Worm (Caenorhabditis elegans) whole organism, L1 larva: Measurements from ENCODE around the gene cku-70.

ENCODE experiments used
- C04F5.9 ChIP-seq: sonication (generic microtip); optimal IDR thresholded peaks from 2 replicates; lab custom pipeline; 2016; ENCODE audit warnings: missing genetic modification characterization, missing compliant biosample characterization
- C16A3.4 ChIP-seq: fragments of 150-350 bp; optimal IDR thresholded peaks from 2 replicates; lab custom pipeline; 2014; ENCODE audit warnings: missing biosample characterization, missing genetic modification characterization
- C34B4.2 ChIP-seq: sonication (generic microtip); optimal IDR thresholded peaks from 2 replicates; lab custom pipeline; 2017; ENCODE audit warnings: mild to moderate bottlenecking, missing genetic modification characterization, missing compliant biosample characterization
- aha-1 ChIP-seq: fragments of 150-350 bp; optimal IDR thresholded peaks from 2 replicates; lab custom pipeline; 2014; ENCODE audit warnings: missing biosample characterization, missing genetic modification characterization
- alr-1 ChIP-seq: fragments of 200-800 bp; sonication (Bioruptor generic); optimal IDR thresholded peaks from 2 replicates; lab custom pipeline; 2018; ENCODE audit warnings: borderline replicate concordance, mild to moderate bottlenecking, missing genetic modification characterization, missing compliant biosample characterization
- aly-2 ChIP-seq: fragments of 150-350 bp; optimal IDR thresholded peaks from 2 replicates; lab custom pipeline; 2014; ENCODE audit warnings: missing biosample characterization, missing genetic modification characterization
- ama-1 ChIP-seq: fragments of 150-350 bp; optimal IDR thresholded peaks from 2 replicates; lab custom pipeline; 2014
- blmp-1 ChIP-seq: fragments of 150-350 bp; optimal IDR thresholded peaks from 2 replicates; lab custom pipeline; 2014; ENCODE audit warnings: missing biosample characterization, missing genetic modification characterization
- ceh-63 ChIP-seq: fragments of 200-800 bp; sonication (Bioruptor generic); optimal IDR thresholded peaks from 2 replicates; lab custom pipeline; 2018; ENCODE audit warnings: mild to moderate bottlenecking, missing genetic modification characterization, missing compliant biosample characterization
- ceh-90 ChIP-seq: sonication (generic microtip); optimal IDR thresholded peaks from 2 replicates; lab custom pipeline; 2016; ENCODE audit warnings: missing genetic modification characterization, missing compliant biosample characterization
- elt-3 ChIP-seq, 6 experiments: fragments of 150-350 bp in 1 of 6; sonication (generic microtip); optimal IDR thresholded peaks; 2 replicates each; lab custom pipeline; 2017 to 2018; ENCODE audit warnings: missing biosample characterization in 6 of 6, missing genetic modification characterization in 6 of 6, inconsistent platforms in 1 of 6
- ets-5 ChIP-seq: fragments of 200-800 bp; sonication (Bioruptor generic); IDR thresholded peaks from 2 replicates; pipeline ENCODE4 v1.3.6; 2022; ENCODE audit warnings: missing genetic modification characterization, missing compliant biosample characterization
- fkh-10 ChIP-seq: sonication (generic microtip); optimal IDR thresholded peaks from 2 replicates; lab custom pipeline; 2017; ENCODE audit warnings: missing biosample characterization, missing genetic modification reagents, missing genetic modification characterization
- fkh-4 ChIP-seq: sonication (generic microtip); optimal IDR thresholded peaks from 2 replicates; lab custom pipeline; 2016; ENCODE audit warnings: missing compliant biosample characterization, missing genetic modification characterization, borderline replicate concordance
- fkh-8 ChIP-seq: sonication (generic microtip); optimal IDR thresholded peaks from 2 replicates; lab custom pipeline; 2016; ENCODE audit warnings: mild to moderate bottlenecking, missing genetic modification characterization, missing compliant biosample characterization
- grh-1 ChIP-seq: fragments of 200-800 bp; sonication (Bioruptor generic); IDR thresholded peaks from 2 replicates; pipeline ENCODE4 v1.3.6; 2022; ENCODE audit warnings: missing genetic modification reagents, missing genetic modification characterization, missing compliant biosample characterization
- hlh-17 ChIP-seq: fragments of 200-800 bp; sonication (Bioruptor generic); optimal IDR thresholded peaks from 2 replicates; lab custom pipeline; 2018; ENCODE audit warnings: missing genetic modification characterization, mild to moderate bottlenecking, missing compliant biosample characterization, moderate library complexity, borderline replicate concordance
- hlh-4 ChIP-seq: sonication (generic microtip); optimal IDR thresholded peaks from 2 replicates; lab custom pipeline; 2016; ENCODE audit warnings: mild to moderate bottlenecking, missing genetic modification characterization, missing compliant biosample characterization
- irx-1 ChIP-seq: sonication (generic microtip); optimal IDR thresholded peaks from 2 replicates; lab custom pipeline; 2016; ENCODE audit warnings: missing genetic modification characterization, missing compliant biosample characterization
- isw-1 ChIP-seq: fragments of 200-800 bp; sonication (Bioruptor generic); IDR thresholded peaks from 2 replicates; pipeline ENCODE4 v1.3.6; 2022; ENCODE audit warnings: missing genetic modification characterization, missing compliant biosample characterization
- jun-1 ChIP-seq: fragments of 150-350 bp; optimal IDR thresholded peaks from 2 replicates; lab custom pipeline; 2014; ENCODE audit warnings: missing biosample characterization, missing genetic modification reagents, missing genetic modification characterization
- lin-13 ChIP-seq: fragments of 150-350 bp; optimal IDR thresholded peaks from 2 replicates; lab custom pipeline; 2014; ENCODE audit warnings: missing biosample characterization, missing genetic modification reagents, missing genetic modification characterization
- lin-15B ChIP-seq: fragments of 150-350 bp; sonication (generic microtip); optimal IDR thresholded peaks from 3 replicates; lab custom pipeline; 2014; ENCODE audit warnings: missing biosample characterization, missing genetic modification characterization
- lir-3 ChIP-seq: sonication (generic microtip); optimal IDR thresholded peaks from 2 replicates; lab custom pipeline; 2016; ENCODE audit warnings: mild to moderate bottlenecking, missing genetic modification characterization, moderate library complexity, missing compliant biosample characterization; ENCODE audit not compliant: poor library complexity
- mab-9 ChIP-seq: fragments of 200-800 bp; sonication (Bioruptor generic); IDR thresholded peaks from 2 replicates; pipeline ENCODE4 v1.3.6; 2022; ENCODE audit warnings: missing genetic modification reagents, missing genetic modification characterization, missing compliant biosample characterization
- mep-1 ChIP-seq: fragments of 150-350 bp; optimal IDR thresholded peaks from 2 replicates; lab custom pipeline; 2014; ENCODE audit warnings: missing biosample characterization, missing genetic modification characterization
- nhr-19 ChIP-seq: fragments of 200-800 bp; sonication (Bioruptor generic); conservative IDR thresholded peaks from 2 replicates; pipeline ENCODE4 v1.3.6; 2022; ENCODE audit warnings: missing genetic modification characterization, missing compliant biosample characterization
- nhr-47 ChIP-seq: sonication (generic microtip); optimal IDR thresholded peaks from 2 replicates; lab custom pipeline; 2016; ENCODE audit warnings: mild to moderate bottlenecking, missing genetic modification characterization, moderate library complexity, missing compliant biosample characterization
- nhr-90 ChIP-seq: sonication (generic microtip); optimal IDR thresholded peaks from 2 replicates; lab custom pipeline; 2016; ENCODE audit warnings: mild to moderate bottlenecking, missing genetic modification characterization, missing compliant biosample characterization; ENCODE audit not compliant: poor library complexity
- pax-3 ChIP-seq: fragments of 200-800 bp; sonication (Bioruptor generic); optimal IDR thresholded peaks from 2 replicates; lab custom pipeline; 2018; ENCODE audit warnings: mild to moderate bottlenecking, missing genetic modification characterization, moderate library complexity, missing compliant biosample characterization
- pqm-1 ChIP-seq: sonication (generic microtip); optimal IDR thresholded peaks from 3 replicates; lab custom pipeline; 2017; ENCODE audit warnings: missing biosample characterization, missing genetic modification characterization
- skn-1 ChIP-seq: fragments of 150-350 bp; optimal IDR thresholded peaks from 2 replicates; lab custom pipeline; 2014; ENCODE audit warnings: missing biosample characterization, missing genetic modification characterization
- snpc-4 ChIP-seq: fragments of 150-350 bp; optimal IDR thresholded peaks from 2 replicates; lab custom pipeline; 2014; ENCODE audit warnings: missing biosample characterization, missing genetic modification characterization
- snu-23 ChIP-seq: sonication (generic microtip); optimal IDR thresholded peaks from 2 replicates; lab custom pipeline; 2016; ENCODE audit warnings: missing genetic modification characterization, missing compliant biosample characterization
- sptf-1 ChIP-seq: fragments of 150-350 bp; optimal IDR thresholded peaks from 2 replicates; lab custom pipeline; 2014; ENCODE audit warnings: missing biosample characterization, missing genetic modification characterization
- sup-37 ChIP-seq: fragments of 200-800 bp; sonication (Bioruptor generic); optimal IDR thresholded peaks from 2 replicates; lab custom pipeline; 2018; ENCODE audit warnings: mild to moderate bottlenecking, missing genetic modification characterization, missing compliant biosample characterization
- swsn-7 ChIP-seq: sonication (generic microtip); optimal IDR thresholded peaks from 2 replicates; lab custom pipeline; 2016; ENCODE audit warnings: missing genetic modification characterization, missing compliant biosample characterization
- unc-130 ChIP-seq: fragments of 150-350 bp; optimal IDR thresholded peaks from 2 replicates; lab custom pipeline; 2017; ENCODE audit warnings: missing biosample characterization, missing genetic modification characterization, inconsistent platforms
- unc-30 ChIP-seq: sonication (generic microtip); optimal IDR thresholded peaks from 2 replicates; lab custom pipeline; 2017; ENCODE audit warnings: missing biosample characterization, missing genetic modification characterization
- unc-62 ChIP-seq: fragments of 150-350 bp; optimal IDR thresholded peaks from 2 replicates; lab custom pipeline; 2014; ENCODE audit warnings: missing biosample characterization, missing genetic modification reagents, missing genetic modification characterization
- vab-15 ChIP-seq: sonication (generic microtip); optimal IDR thresholded peaks from 2 replicates; lab custom pipeline; 2017; ENCODE audit warnings: missing genotype, mild to moderate bottlenecking, missing genetic modification characterization, missing compliant biosample characterization
- xbp-1 ChIP-seq: sonication (generic microtip); optimal IDR thresholded peaks from 2 replicates; lab custom pipeline; 2016; ENCODE audit warnings: missing genetic modification characterization, missing compliant biosample characterization
- zag-1 ChIP-seq: fragments of 150-350 bp; optimal IDR thresholded peaks from 2 replicates; lab custom pipeline; 2014; ENCODE audit warnings: missing biosample characterization, missing genetic modification characterization
- ztf-11 ChIP-seq, 2 experiments: sonication (generic microtip); optimal IDR thresholded peaks; 2 replicates each; lab custom pipeline; 2016 to 2017; ENCODE audit warnings: missing genetic modification characterization in 2 of 2, missing biosample characterization in 1 of 2, missing compliant biosample characterization in 1 of 2
- ztf-4 ChIP-seq: fragments of 150-350 bp; optimal IDR thresholded peaks from 2 replicates; lab custom pipeline; 2014; ENCODE audit warnings: missing biosample characterization, missing genetic modification characterization

The cku-70 gene

ce11 chrIII:11112718-11113117 is 41.9 kb upstream of the cku-70 start (continued):
- TF ChIP-seq pqm-1 (no peak), irx-1 (peak; percentile 67), ama-1 (lab: Kevin White, UChicago) (no peak), jun-1 (no peak), lin-15B (tag; lab: Kevin White, UChicago) (peak; percentile 53), isw-1 (GFP tag; lab: Robert Waterston, UW) (peak; percentile 59), ztf-4 (no peak), skn-1 (tag; lab: Kevin White, UChicago) (no peak), vab-15 (no peak), xbp-1 (tag; lab: Kevin White, UChicago) (peak; percentile 58)
- TF ChIP-seq, all 84 proteins: peak for 38

- no peak for TF ChIP-seq ets-5
- TF ChIP-seq unc-62: no peak
- no peak for TF ChIP-seq blmp-1 (tag; lab: Kevin White, UChicago)
- no peak for TF ChIP-seq snpc-4 (tag; lab: Kevin White, UChicago)
- no peak for TF ChIP-seq xbp-1 (tag; lab: Kevin White, UChicago)
- TF ChIP-seq swsn-7: no peak
- TF ChIP-seq lir-3 (tag; lab: Kevin White, UChicago): no peak
- no peak for TF ChIP-seq aha-1 (tag; lab: Kevin White, UChicago)
- no peak for TF ChIP-seq C34B4.2 (tag; lab: Kevin White, UChicago)
- no peak for TF ChIP-seq hlh-17
- no peak for TF ChIP-seq ceh-63 (GFP tag; lab: Kevin White, UChicago)
- no peak for TF ChIP-seq ceh-90
- no peak for TF ChIP-seq sup-37 (GFP tag; lab: Kevin White, UChicago)
Measured at ce11 chrIII:11113845-11114244, 40.8 kb upstream of the cku-70 start.

ce11 chrIII:11115956-11116355 is 38.7 kb upstream of the cku-70 start:
- TF ChIP-seq mab-9 (GFP tag; lab: Robert Waterston, UW) (no peak), alr-1 (tag; lab: Kevin White, UChicago) (peak; percentile 82)

ce11 chrIII:11118107-11118506 is 36.5 kb upstream of the cku-70 start:
- TF ChIP-seq nhr-19 (GFP tag; lab: Robert Waterston, UW): peak; percentile 38
- TF ChIP-seq nhr-90: peak; percentile 29

DNA sequence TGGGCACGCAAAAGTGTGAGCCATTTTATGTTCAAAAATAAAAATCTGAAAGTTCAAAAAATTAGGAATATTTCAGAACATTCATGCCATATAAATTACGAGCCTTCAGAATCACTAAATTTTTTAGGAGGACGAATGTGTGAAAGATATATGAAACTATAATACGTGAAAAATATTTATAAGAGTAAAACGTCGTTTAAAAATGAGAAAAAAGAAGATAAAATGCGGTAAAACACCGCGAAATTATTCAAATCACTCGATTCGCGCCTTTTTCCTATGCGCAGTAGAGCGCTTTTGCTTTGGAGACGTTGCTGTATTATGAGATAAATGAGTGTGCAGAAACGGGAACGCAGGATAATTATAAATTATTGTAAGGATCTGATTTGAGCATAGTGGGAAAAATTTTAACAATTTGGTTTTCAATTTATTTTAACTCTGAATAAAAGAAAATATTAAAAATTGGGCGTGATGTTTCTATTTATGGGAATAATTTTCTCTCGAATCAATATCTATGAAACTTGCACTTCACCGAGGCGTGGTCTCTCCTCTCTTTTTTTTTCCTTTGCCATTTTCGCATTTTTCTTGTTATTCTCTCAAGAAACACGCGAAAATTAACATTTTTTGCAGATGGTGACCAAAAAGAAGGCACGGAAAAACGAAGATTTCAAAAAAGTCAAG is 35.3 kb upstream of the cku-70 start, which contains the start of the genes sup-35 and Y48A6C.4:
sup-35 (minus strand) TSS at position 51 of the 678 bp plus-strand sequence.
Y48A6C.4 (plus strand) TSS at position 628 of the 678 bp plus-strand sequence.
- no peak for TF ChIP-seq unc-62
- TF ChIP-seq hlh-17: no peak
- peak; percentile 93 for TF ChIP-seq mep-1 (tag; lab: Kevin White, UChicago)
- peak; percentile 68 for TF ChIP-seq blmp-1 (tag; lab: Kevin White, UChicago)
- TF ChIP-seq ztf-11 (tag; optimal IDR thresholded peaks at IDR 0.05; lab: Kevin White, UChicago): peak in 1 of 2 experiments; percentile 95
- peak; percentile 95 for TF ChIP-seq fkh-8
- peak; percentile 78 for TF ChIP-seq nhr-19 (GFP tag; lab: Robert Waterston, UW)
- TF ChIP-seq nhr-47 (tag; lab: Kevin White, UChicago): peak; percentile 94
- no peak for TF ChIP-seq zag-1 (tag; lab: Kevin White, UChicago)
- no peak for TF ChIP-seq unc-30 (tag; lab: Kevin White, UChicago)
- peak; percentile 71 for TF ChIP-seq aly-2
- peak; percentile 63 for TF ChIP-seq hlh-4 (tag; lab: Kevin White, UChicago)
- peak; percentile 87 for TF ChIP-seq lin-13
- no peak for TF ChIP-seq grh-1 (GFP tag; lab: Robert Waterston, UW)
- TF ChIP-seq snu-23 (GFP tag; lab: Kevin White, UChicago): peak; percentile 96
- TF ChIP-seq C04F5.9 (tag; lab: Kevin White, UChicago): peak; percentile 76
- TF ChIP-seq elt-3 (tag; optimal IDR thresholded peaks at IDR 0.05; lab: Kevin White, UChicago): peak in 2 of 6 experiments; percentile 47 to 56
- TF ChIP-seq fkh-10: peak; percentile 30
- TF ChIP-seq isw-1 (GFP tag; lab: Robert Waterston, UW): peak; percentile 82
- peak; percentile 85 for TF ChIP-seq fkh-4
- peak; percentile 91 for TF ChIP-seq C16A3.4 (tag; lab: Kevin White, UChicago)
- TF ChIP-seq pax-3 (tag; lab: Kevin White, UChicago): peak; percentile 95
- peak; percentile 95 for TF ChIP-seq unc-130 (tag; lab: Kevin White, UChicago)
- no peak for TF ChIP-seq sptf-1 (tag; lab: Kevin White, UChicago)
- TF ChIP-seq lin-15B (tag; lab: Kevin White, UChicago): peak; percentile 88
